Worm (Caenorhabditis elegans): ENCODE measurements around the gene F13D11.4.

ce11 chrX:5869603-5870002, 35.0 kb upstream of the F13D11.4 start:
- no peak for TF ChIP-seq nhr-90 (tag; optimal IDR thresholded peaks at IDR 0.05)
- no peak for TF ChIP-seq ztf-6 (GFP tag; IDR thresholded peaks at IDR 0.05)
- no peak for TF ChIP-seq unc-62 (GFP tag; optimal IDR thresholded peaks at IDR 0.05)
- TF ChIP-seq F37B4.10 (GFP tag; IDR thresholded peaks at IDR 0.05) = no peak
- TF ChIP-seq madf-3 (GFP tag; IDR thresholded peaks at IDR 0.05) = no peak
- no peak for TF ChIP-seq attf-3 (GFP tag; conservative IDR thresholded peaks at IDR 0.05)
- no peak for TF ChIP-seq sdz-38 (tag; optimal IDR thresholded peaks at IDR 0.05)
- TF ChIP-seq pha-4 (tag; optimal IDR thresholded peaks at IDR 0.05) = no peak
- no peak for TF ChIP-seq repo-1 (tag; optimal IDR thresholded peaks at IDR 0.05)
- no peak for TF ChIP-seq mel-28 (tag; optimal IDR thresholded peaks at IDR 0.05; ENCODE audit: borderline replicate concordance)
- TF ChIP-seq attf-5 (GFP tag; optimal IDR thresholded peaks at IDR 0.05) = no peak

Data from whole organism, young adult.